Fruit fly (Drosophila melanogaster) whole organism: ENCODE data around the gene CG17906.

Experiments
- CG8478 ChIP-seq: fragments of >200 bp; optimal IDR thresholded peaks from 2 replicates; lab custom pipeline; 2018; ENCODE audit warnings: inconsistent platforms
- Dll ChIP-seq: fragments of >200 bp; optimal IDR thresholded peaks from 2 replicates; lab custom pipeline; 2017
- EcR ChIP-seq, 2 experiments: fragments of >200 bp; optimal IDR thresholded peaks; 2 replicates each; lab custom pipeline; 2017; ENCODE audit warnings: missing biosample characterization in 2 of 2, missing genetic modification characterization in 2 of 2, missing genetic modification reagents in 2 of 2
- pan ChIP-seq: fragments of >200 bp; optimal IDR thresholded peaks from 2 replicates; lab custom pipeline; 2017
- psq ChIP-seq: fragments of >200 bp; optimal IDR thresholded peaks from 2 replicates; lab custom pipeline; 2017
- usp ChIP-seq: fragments of >200 bp; optimal IDR thresholded peaks from 2 replicates; lab custom pipeline; 2017; ENCODE audit warnings: missing biosample characterization, missing genetic modification characterization, mixed read lengths

CG17906 gene

dm6 chr2L:8957152-8957551 is 37.0 kb upstream of the CG17906 start:
- no peak for TF ChIP-seq CG8478 (lab: Kevin White, UChicago)
- TF ChIP-seq EcR (GFP tag; optimal IDR thresholded peaks at IDR 0.05; lab: Kevin White, UChicago): no peak
- no peak for TF ChIP-seq Dll (lab: Kevin White, UChicago)
- no peak for TF ChIP-seq usp (GFP tag; lab: Kevin White, UChicago)
- no peak for TF ChIP-seq pan (lab: Kevin White, UChicago)
- TF ChIP-seq psq (lab: Kevin White, UChicago): no peak

- TF ChIP-seq usp (GFP tag; lab: Kevin White, UChicago) (no peak), Dll (lab: Kevin White, UChicago) (no peak), EcR (GFP tag; optimal IDR thresholded peaks at IDR 0.05; lab: Kevin White, UChicago) (no peak), psq (lab: Kevin White, UChicago) (no peak)
Measured at dm6 chr2L:8958046-8958497, 36.1 kb upstream of the CG17906 start.

- TF ChIP-seq Dll (lab: Kevin White, UChicago): no peak
- no peak for TF ChIP-seq pan (lab: Kevin White, UChicago)
- TF ChIP-seq psq (lab: Kevin White, UChicago): no peak
- no peak for TF ChIP-seq CG8478 (lab: Kevin White, UChicago)
- TF ChIP-seq EcR (GFP tag; optimal IDR thresholded peaks at IDR 0.05; lab: Kevin White, UChicago): no peak
- no peak for TF ChIP-seq usp (GFP tag; lab: Kevin White, UChicago)
Measured at dm6 chr2L:8959001-8959461, 35.2 kb upstream of the CG17906 start, which contains the start of gene CG31886. Gene CG31886 (minus strand): TSS chr2L:8959051.

dm6 chr2L:8962254-8962653 is 31.9 kb upstream of the CG17906 start, which contains the start of the genes CG9525 and CG32985:
Gene CG9525 (minus strand): TSS chr2L:8962354.
Gene CG32985 (plus strand): TSS chr2L:8962533.
- no peak for TF ChIP-seq psq (lab: Kevin White, UChicago)
- TF ChIP-seq Dll (lab: Kevin White, UChicago): no peak
- TF ChIP-seq pan (lab: Kevin White, UChicago): no peak
- TF ChIP-seq CG8478 (lab: Kevin White, UChicago): no peak
- no peak for TF ChIP-seq EcR (GFP tag; optimal IDR thresholded peaks at IDR 0.05; lab: Kevin White, UChicago)
- TF ChIP-seq usp (GFP tag; lab: Kevin White, UChicago): no peak

dm6 chr2L:8964657-8965056 is 29.5 kb upstream of the CG17906 start, which contains the start of gene CG32984:
Gene CG32984 (plus strand): TSS chr2L:8964957.
- TF ChIP-seq CG8478 (lab: Kevin White, UChicago): no peak
- no peak for TF ChIP-seq Dll (lab: Kevin White, UChicago)
- TF ChIP-seq EcR (GFP tag; optimal IDR thresholded peaks at IDR 0.05; lab: Kevin White, UChicago): no peak
- no peak for TF ChIP-seq psq (lab: Kevin White, UChicago)
- no peak for TF ChIP-seq pan (lab: Kevin White, UChicago)
- TF ChIP-seq usp (GFP tag; lab: Kevin White, UChicago): no peak

- TF ChIP-seq Dll (lab: Kevin White, UChicago): no peak
- TF ChIP-seq usp (GFP tag; lab: Kevin White, UChicago): no peak
- no peak for TF ChIP-seq pan (lab: Kevin White, UChicago)
- no peak for TF ChIP-seq EcR (GFP tag; optimal IDR thresholded peaks at IDR 0.05; lab: Kevin White, UChicago)
- no peak for TF ChIP-seq psq (lab: Kevin White, UChicago)
- no peak for TF ChIP-seq CG8478 (lab: Kevin White, UChicago)
Measured at dm6 chr2L:8967235-8967634, 27.0 kb upstream of the CG17906 start, which contains the start of gene CG18088. Gene CG18088 (plus strand): TSS chr2L:8967535.

dm6 chr2L:8972905-8973304 is 21.3 kb upstream of the CG17906 start:
- no peak for TF ChIP-seq pan (lab: Kevin White, UChicago)
- TF ChIP-seq Dll (lab: Kevin White, UChicago): no peak
- TF ChIP-seq usp (GFP tag; lab: Kevin White, UChicago): no peak
- TF ChIP-seq CG8478 (lab: Kevin White, UChicago): no peak
- no peak for TF ChIP-seq EcR (GFP tag; optimal IDR thresholded peaks at IDR 0.05; lab: Kevin White, UChicago)
- no peak for TF ChIP-seq psq (lab: Kevin White, UChicago)

- no peak for TF ChIP-seq psq (lab: Kevin White, UChicago)
- TF ChIP-seq Dll (lab: Kevin White, UChicago): no peak
- TF ChIP-seq CG8478 (lab: Kevin White, UChicago): no peak
- no peak for TF ChIP-seq EcR (GFP tag; optimal IDR thresholded peaks at IDR 0.05; lab: Kevin White, UChicago)
- no peak for TF ChIP-seq usp (GFP tag; lab: Kevin White, UChicago)
- TF ChIP-seq pan (lab: Kevin White, UChicago): no peak
Measured at dm6 chr2L:8974506-8974905, 19.7 kb upstream of the CG17906 start.

dm6 chr2L:8975328-8975727 is 18.9 kb upstream of the CG17906 start, which contains the start of gene CG9541:
Gene CG9541 (minus strand): TSS chr2L:8975428.
- TF ChIP-seq Dll (lab: Kevin White, UChicago) (no peak), pan (lab: Kevin White, UChicago) (no peak), psq (lab: Kevin White, UChicago) (no peak), EcR (GFP tag; optimal IDR thresholded peaks at IDR 0.05; lab: Kevin White, UChicago) (no peak), CG8478 (lab: Kevin White, UChicago) (no peak), usp (GFP tag; lab: Kevin White, UChicago) (no peak)

dm6 chr2L:8980359-8980758 is 13.8 kb upstream of the CG17906 start, which contains the start of gene CG18662:
Gene CG18662 (plus strand): TSS chr2L:8980659.
- no peak for TF ChIP-seq usp (GFP tag; lab: Kevin White, UChicago)
- no peak for TF ChIP-seq Dll (lab: Kevin White, UChicago)
- no peak for TF ChIP-seq pan (lab: Kevin White, UChicago)
- TF ChIP-seq psq (lab: Kevin White, UChicago): no peak
- no peak for TF ChIP-seq EcR (GFP tag; optimal IDR thresholded peaks at IDR 0.05; lab: Kevin White, UChicago)
- TF ChIP-seq CG8478 (lab: Kevin White, UChicago): no peak

dm6 chr2L:8982584-8983302 is 11.4 kb upstream of the CG17906 start:
- no peak for TF ChIP-seq EcR (GFP tag; optimal IDR thresholded peaks at IDR 0.05; lab: Kevin White, UChicago)
- no peak for TF ChIP-seq CG8478 (lab: Kevin White, UChicago)
- TF ChIP-seq Dll (lab: Kevin White, UChicago): no peak
- no peak for TF ChIP-seq pan (lab: Kevin White, UChicago)
- TF ChIP-seq psq (lab: Kevin White, UChicago): no peak
- TF ChIP-seq usp (GFP tag; lab: Kevin White, UChicago): no peak
